Worm (Caenorhabditis elegans): ENCODE measurements around the gene fbxa-190.

ce11 chrX:1419163-1419696 lies 47.4 kb downstream of the fbxa-190 start, which contains the start of gene F19G12.9:
- TF ChIP-seq flt-1 (GFP tag; IDR thresholded peaks at IDR 0.05): no peak
- TF ChIP-seq klf-2 (GFP tag; conservative IDR thresholded peaks at IDR 0.05): no peak
- TF ChIP-seq cog-1 (tag; optimal IDR thresholded peaks at IDR 0.05): no peak
- TF ChIP-seq ztf-23 (GFP tag; IDR thresholded peaks at IDR 0.05): no peak
